Fruit fly (Drosophila melanogaster) whole organism, prepupa: Measurements from ENCODE around the gene RSG7.

ENCODE experiments used
- CG10631 ChIP-seq: fragments of 200-800 bp; sonication (Bioruptor generic); optimal IDR thresholded peaks from 2 replicates; lab custom pipeline; 2016; ENCODE audit warnings: missing biosample characterization, missing genetic modification characterization
- CG11294 ChIP-seq: fragments of 200-800 bp; sonication (Bioruptor generic); IDR thresholded peaks from 2 replicates; pipeline ENCODE4 v1.3.6; 2022; ENCODE audit warnings: missing biosample characterization, missing genetic modification characterization
- CG16779 ChIP-seq: fragments of 200-800 bp; sonication (Bioruptor generic); optimal IDR thresholded peaks from 3 replicates; lab custom pipeline; 2017; ENCODE audit warnings: missing biosample characterization, mild to moderate bottlenecking, missing genetic modification characterization
- CG4318 ChIP-seq: fragments of 200-800 bp; sonication (Bioruptor generic); optimal IDR thresholded peaks from 3 replicates; lab custom pipeline; 2017; ENCODE audit warnings: missing biosample characterization, mild to moderate bottlenecking, missing genetic modification characterization
- CG8119 ChIP-seq: fragments of 200-800 bp; sonication (Bioruptor generic); IDR thresholded peaks from 3 replicates; pipeline ENCODE4 v1.3.6; 2022; ENCODE audit warnings: missing biosample characterization, missing genetic modification characterization
- Ets96B ChIP-seq: fragments of 200-800 bp; optimal IDR thresholded peaks from 2 replicates; lab custom pipeline; 2019; ENCODE audit warnings: missing biosample characterization, mild to moderate bottlenecking, missing genetic modification characterization, moderate library complexity
- OdsH ChIP-seq: fragments of 200-800 bp; sonication (Bioruptor generic); optimal IDR thresholded peaks from 3 replicates; lab custom pipeline; 2016; ENCODE audit warnings: missing biosample characterization, missing genetic modification characterization
- Sox15 ChIP-seq: fragments of 200-800 bp; sonication (Bioruptor generic); optimal IDR thresholded peaks from 3 replicates; lab custom pipeline; 2016; ENCODE audit warnings: missing biosample characterization, missing genetic modification characterization
- dac ChIP-seq: fragments of 200-800 bp; sonication (Bioruptor generic); optimal IDR thresholded peaks from 2 replicates; lab custom pipeline; 2017; ENCODE audit warnings: missing biosample characterization, mild to moderate bottlenecking, missing genetic modification characterization
- fkh ChIP-seq: fragments of 200-800 bp; sonication (Bioruptor generic); optimal IDR thresholded peaks from 3 replicates; lab custom pipeline; 2017; ENCODE audit warnings: missing biosample characterization, mild to moderate bottlenecking, missing genetic modification characterization, moderate library complexity
- svp ChIP-seq: fragments of 200-800 bp; sonication (Bioruptor generic); peaks from one replicate; lab custom pipeline; 2016; ENCODE audit warnings: missing biosample characterization, missing genetic modification characterization

DNA sequence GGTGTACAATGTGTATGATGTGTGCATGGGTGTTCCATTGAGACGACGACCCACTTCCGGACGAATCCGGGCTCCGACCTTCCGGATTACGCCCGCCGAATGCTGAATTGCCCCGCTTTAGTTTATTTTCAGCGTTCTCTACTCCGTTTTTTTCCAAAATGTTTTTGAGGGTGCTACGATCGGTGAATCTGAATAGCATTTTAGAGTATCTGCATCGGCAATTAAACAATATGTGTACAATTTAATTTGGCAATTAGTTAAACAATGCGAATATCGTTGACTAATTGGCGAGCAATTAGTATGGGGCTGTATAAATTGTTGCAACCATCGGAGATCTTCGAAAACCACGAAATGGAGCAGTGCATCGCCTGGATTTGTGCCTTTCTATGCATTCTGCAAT lies 45.3 kb upstream of the RSG7 start, which contains the start of gene CG13002:
- no peak for TF ChIP-seq fkh (GFP tag; lab: Kevin White, UChicago)
- no peak for TF ChIP-seq Ets96B
- TF ChIP-seq OdsH (GFP tag; lab: Kevin White, UChicago) = no peak
- TF ChIP-seq CG4318 (GFP tag; lab: Kevin White, UChicago) = no peak
- TF ChIP-seq CG11294 (GFP tag; lab: Robert Waterston, UW) = no peak
- no peak for TF ChIP-seq Sox15
- no peak for TF ChIP-seq CG16779 (tag; lab: Kevin White, UChicago)
- no peak for TF ChIP-seq svp (GFP tag; lab: Kevin White, UChicago)
- no peak for TF ChIP-seq dac
- TF ChIP-seq CG8119 (GFP tag; lab: Robert Waterston, UW) = no peak
- TF ChIP-seq CG10631 = no peak
